Worm (Caenorhabditis elegans) whole organism, young adult: ENCODE results near the gene C09H5.7.

Experiments
- B0035.1 ChIP-seq: sonication (generic microtip); optimal IDR thresholded peaks from 2 replicates; lab custom pipeline; 2016; ENCODE audit warnings: missing genetic modification characterization, mild to moderate bottlenecking, missing compliant biosample characterization, missing genotype, missing genetic modification reagents
- F39B2.1 ChIP-seq: fragments of 200-800 bp; sonication (Bioruptor generic); IDR thresholded peaks from 2 replicates; pipeline ENCODE4 v1.3.6; 2022; ENCODE audit warnings: missing genetic modification reagents, missing genetic modification characterization, missing compliant biosample characterization
- F55B11.4 ChIP-seq: sonication (generic microtip); optimal IDR thresholded peaks from 2 replicates; lab custom pipeline; 2016; ENCODE audit warnings: missing compliant biosample characterization, missing genetic modification characterization, borderline replicate concordance; ENCODE audit not compliant: insufficient read depth
- T07F8.4 ChIP-seq: sonication (generic microtip); optimal IDR thresholded peaks from 2 replicates; lab custom pipeline; 2016; ENCODE audit warnings: mild to moderate bottlenecking, missing genetic modification characterization, moderate library complexity, missing compliant biosample characterization
- T26A5.8 ChIP-seq: sonication (generic microtip); optimal IDR thresholded peaks from 2 replicates; lab custom pipeline; 2016; ENCODE audit warnings: missing genetic modification characterization, missing compliant biosample characterization
- Y53F4B.3 ChIP-seq: fragments of 200-800 bp; sonication (Bioruptor generic); IDR thresholded peaks from 2 replicates; pipeline ENCODE4 v1.3.6; 2022; ENCODE audit warnings: missing genetic modification reagents, missing genetic modification characterization, missing compliant biosample characterization
- akir-1 ChIP-seq: fragments of 200-800 bp; sonication (Bioruptor generic); optimal IDR thresholded peaks from 2 replicates; lab custom pipeline; 2018; ENCODE audit warnings: mild to moderate bottlenecking, missing genetic modification characterization, moderate library complexity, missing compliant biosample characterization
- atf-7 ChIP-seq: sonication (generic microtip); optimal IDR thresholded peaks from 2 replicates; lab custom pipeline; 2017; ENCODE audit warnings: mild to moderate bottlenecking, missing genetic modification characterization, missing compliant biosample characterization
- attf-6 ChIP-seq: fragments of 200-800 bp; sonication (Bioruptor generic); IDR thresholded peaks from 2 replicates; pipeline ENCODE4 v1.3.6; 2022; ENCODE audit warnings: missing genetic modification reagents, missing genetic modification characterization, missing compliant biosample characterization
- cebp-1 ChIP-seq, 2 experiments: fragments of 200-800 bp in 1 of 2; sonication (Bioruptor generic) in 1 of 2; sonication (generic microtip) in 1 of 2; IDR thresholded peaks in 1 of 2; optimal IDR thresholded peaks in 1 of 2; 2 replicates each; pipeline versions ENCODE4 v1.3.6 to Lab custom; 2017 to 2022; ENCODE audit warnings: missing compliant biosample characterization in 2 of 2, missing genetic modification characterization in 2 of 2, mild to moderate bottlenecking in 1 of 2, missing genetic modification reagents in 1 of 2, moderate library complexity in 1 of 2
- cebp-2 ChIP-seq: fragments of 200-800 bp; sonication (Bioruptor generic); IDR thresholded peaks from 2 replicates; pipeline ENCODE4 v1.3.6; 2022; ENCODE audit warnings: missing genetic modification characterization, missing compliant biosample characterization
- ceh-40 ChIP-seq: fragments of 200-800 bp; sonication (Bioruptor generic); IDR thresholded peaks from 2 replicates; pipeline ENCODE4 v1.3.6; 2022; ENCODE audit warnings: missing genetic modification characterization, missing compliant biosample characterization
- ceh-79 ChIP-seq: sonication (generic microtip); optimal IDR thresholded peaks from 2 replicates; lab custom pipeline; 2017; ENCODE audit warnings: mild to moderate bottlenecking, missing genetic modification characterization, missing compliant biosample characterization
- die-1 ChIP-seq: sonication (generic microtip); optimal IDR thresholded peaks from 2 replicates; lab custom pipeline; 2016; ENCODE audit warnings: missing genotype, mild to moderate bottlenecking, missing genetic modification characterization, missing compliant biosample characterization
- dpl-1 ChIP-seq: fragments of 150-350 bp; optimal IDR thresholded peaks from 2 replicates; lab custom pipeline; 2014; ENCODE audit warnings: missing biosample characterization, missing genetic modification reagents, missing genetic modification characterization
- egrh-3 ChIP-seq: fragments of 200-800 bp; sonication (Bioruptor generic); IDR thresholded peaks from 2 replicates; pipeline ENCODE4 v1.3.6; 2022; ENCODE audit warnings: missing genetic modification reagents, missing genetic modification characterization, missing compliant biosample characterization
- ets-4 ChIP-seq: fragments of 200-800 bp; sonication (Bioruptor generic); optimal IDR thresholded peaks from 2 replicates; lab custom pipeline; 2018; ENCODE audit warnings: mild to moderate bottlenecking, missing genetic modification characterization, missing compliant biosample characterization
- fkh-3 ChIP-seq: sonication (generic microtip); optimal IDR thresholded peaks from 2 replicates; lab custom pipeline; 2016; ENCODE audit warnings: mild to moderate bottlenecking, missing genetic modification characterization, missing compliant biosample characterization
- him-1 ChIP-seq: sonication (generic microtip); optimal IDR thresholded peaks from 2 replicates; lab custom pipeline; 2016; ENCODE audit warnings: missing genotype, missing genetic modification reagents, missing genetic modification characterization, missing compliant biosample characterization
- hlh-12 ChIP-seq: sonication (generic microtip); optimal IDR thresholded peaks from 2 replicates; lab custom pipeline; 2016; ENCODE audit warnings: missing genetic modification characterization, missing compliant biosample characterization
- hlh-26 ChIP-seq: fragments of 200-800 bp; sonication (Bioruptor generic); conservative IDR thresholded peaks from 2 replicates; pipeline ENCODE4 v1.3.6; 2022; ENCODE audit warnings: missing genetic modification reagents, missing genetic modification characterization, missing compliant biosample characterization
- let-526 ChIP-seq: fragments of 200-800 bp; sonication (Bioruptor generic); IDR thresholded peaks from 2 replicates; pipeline ENCODE4 v1.3.6; 2022; ENCODE audit warnings: missing genetic modification reagents, missing genetic modification characterization, missing compliant biosample characterization
- lin-35 ChIP-seq, 3 experiments: fragments of 150-350 bp in 2 of 3; sonication (generic microtip) in 1 of 3; optimal IDR thresholded peaks; 2 replicates each; lab custom pipeline; 2014 to 2018; ENCODE audit warnings: missing biosample characterization in 3 of 3, missing genetic modification characterization in 3 of 3, missing genetic modification reagents in 3 of 3
- lin-40 ChIP-seq: sonication (generic microtip); optimal IDR thresholded peaks from 2 replicates; lab custom pipeline; 2016; ENCODE audit warnings: missing genetic modification characterization, mild to moderate bottlenecking, missing compliant biosample characterization, missing genotype, missing genetic modification reagents
- lsl-1 ChIP-seq: fragments of 200-800 bp; sonication (Bioruptor generic); optimal IDR thresholded peaks from 2 replicates; lab custom pipeline; 2018; ENCODE audit warnings: mild to moderate bottlenecking, missing genetic modification characterization, moderate library complexity, missing compliant biosample characterization
- lsy-27 ChIP-seq: sonication (generic microtip); optimal IDR thresholded peaks from 2 replicates; lab custom pipeline; 2017; ENCODE audit warnings: missing genetic modification characterization, mild to moderate bottlenecking, missing compliant biosample characterization, antibody characterized with exemption, missing genotype, borderline replicate concordance; ENCODE audit not compliant: insufficient read depth
- madf-10 ChIP-seq: sonication (generic microtip); optimal IDR thresholded peaks from 2 replicates; lab custom pipeline; 2016; ENCODE audit warnings: mild to moderate bottlenecking, missing genetic modification characterization, missing compliant biosample characterization
- nfya-2 ChIP-seq: fragments of 200-800 bp; sonication (Bioruptor generic); IDR thresholded peaks from 2 replicates; pipeline ENCODE4 v1.3.6; 2022; ENCODE audit warnings: missing genetic modification reagents, missing genetic modification characterization, missing compliant biosample characterization
- nhr-27 ChIP-seq: fragments of 200-800 bp; sonication (Bioruptor generic); optimal IDR thresholded peaks from 2 replicates; lab custom pipeline; 2018; ENCODE audit warnings: mild to moderate bottlenecking, missing genetic modification characterization, moderate library complexity, missing compliant biosample characterization
- rec-8 ChIP-seq, 2 experiments: sonication (generic microtip); optimal IDR thresholded peaks; 2 replicates each; lab custom pipeline; 2016; ENCODE audit warnings: mild to moderate bottlenecking in 2 of 2, missing genetic modification characterization in 2 of 2, missing genetic modification reagents in 2 of 2, missing genotype in 2 of 2, missing biosample characterization in 1 of 2, missing compliant biosample characterization in 1 of 2, moderate library complexity in 1 of 2
- sea-2 ChIP-seq: fragments of 200-800 bp; sonication (Bioruptor generic); IDR thresholded peaks from 2 replicates; pipeline ENCODE4 v1.3.6; 2022; ENCODE audit warnings: missing genetic modification characterization, missing compliant biosample characterization
- snpc-1.1 ChIP-seq: sonication (generic microtip); optimal IDR thresholded peaks from 2 replicates; lab custom pipeline; 2017; ENCODE audit warnings: missing genetic modification characterization, mild to moderate bottlenecking, missing compliant biosample characterization, antibody characterized with exemption, moderate library complexity, missing genotype, missing genetic modification reagents; ENCODE audit not compliant: insufficient read depth
- snpc-4 ChIP-seq, 5 experiments: fragments of 150-350 bp in 1 of 5; sonication (generic microtip) in 4 of 5; optimal IDR thresholded peaks; 2 replicates each; lab custom pipeline; 2014 to 2018; ENCODE audit warnings: missing genetic modification characterization in 5 of 5, missing biosample characterization in 3 of 5, antibody characterized with exemption in 2 of 5, mild to moderate bottlenecking in 2 of 5, missing compliant biosample characterization in 2 of 5, missing genotype in 2 of 5, moderate library complexity in 2 of 5, missing genetic modification reagents in 1 of 5
- somi-1 ChIP-seq: fragments of 200-800 bp; sonication (Bioruptor generic); optimal IDR thresholded peaks from 2 replicates; lab custom pipeline; 2018; ENCODE audit warnings: mild to moderate bottlenecking, missing genetic modification characterization, missing compliant biosample characterization
- tbp1 ChIP-seq: fragments of 200-800 bp; sonication (Bioruptor generic); optimal IDR thresholded peaks from 2 replicates; lab custom pipeline; 2018; ENCODE audit warnings: mild to moderate bottlenecking, missing genetic modification characterization, missing compliant biosample characterization
- unc-130 ChIP-seq: sonication (generic microtip); optimal IDR thresholded peaks from 2 replicates; lab custom pipeline; 2016; ENCODE audit warnings: missing genetic modification reagents, missing genetic modification characterization, missing compliant biosample characterization
- unc-62 ChIP-seq: fragments of 150-350 bp; optimal IDR thresholded peaks from 2 replicates; lab custom pipeline; 2014; ENCODE audit warnings: missing biosample characterization, missing genetic modification reagents, missing genetic modification characterization
- ztf-25 ChIP-seq: fragments of 200-800 bp; sonication (Bioruptor generic); IDR thresholded peaks from 2 replicates; pipeline ENCODE4 v1.3.6; 2022; ENCODE audit warnings: missing genetic modification reagents, missing genetic modification characterization, missing compliant biosample characterization

C09H5.7 gene

DNA sequence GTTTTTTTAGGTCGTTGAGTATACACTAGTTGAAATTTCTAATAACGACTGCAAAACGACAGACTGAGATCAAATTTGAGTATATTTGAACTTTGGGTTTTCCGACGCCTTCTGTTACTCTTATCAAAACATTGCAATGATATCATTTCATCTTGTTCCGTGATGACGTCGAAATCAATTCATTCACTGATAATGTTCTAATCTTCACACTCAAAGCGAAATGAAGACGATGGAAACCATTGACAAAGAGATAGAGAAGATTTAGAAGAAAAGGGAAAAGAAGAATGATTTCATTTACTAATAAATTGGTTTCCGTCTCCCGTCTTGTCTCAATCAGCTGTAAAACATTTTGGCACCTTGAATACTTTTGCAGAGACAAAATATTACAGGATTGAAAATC is 11.9 kb downstream of the C09H5.7 start:
- TF ChIP-seq lin-40 (tag; lab: Kevin White, UChicago) (no peak), somi-1 (GFP tag; lab: Kevin White, UChicago) (peak; percentile 15), tbp1 (no peak), attf-6 (GFP tag; lab: Robert Waterston, UW) (no peak), F39B2.1 (GFP tag; lab: Robert Waterston, UW) (no peak)
- TF ChIP-seq, all 124 proteins: peak for 1

- TF ChIP-seq him-1 (tag; lab: Kevin White, UChicago) (no peak), akir-1 (GFP tag; lab: Kevin White, UChicago) (no peak), B0035.1 (tag; lab: Kevin White, UChicago) (no peak), unc-130 (GFP tag; lab: Kevin White, UChicago) (no peak), ztf-25 (no peak), hlh-12 (tag; lab: Kevin White, UChicago) (no peak), nhr-27 (tag; lab: Kevin White, UChicago) (no peak), cebp-2 (no peak), tbp1 (no peak), atf-7 (tag; lab: Kevin White, UChicago) (no peak), egrh-3 (GFP tag; lab: Robert Waterston, UW) (no peak), lsl-1 (GFP tag; lab: Kevin White, UChicago) (no peak), T26A5.8 (tag; lab: Kevin White, UChicago) (no peak)
These were observed 13.0 kb downstream of the C09H5.7 start, which contains the start of gene str-144 for ce11 chrV:8072047-8072446. TSS of gene str-144 (minus strand) at chrV:8072147.

- TF ChIP-seq ets-4 (GFP tag; lab: Kevin White, UChicago) (no peak), ceh-40 (no peak), madf-10 (tag; lab: Kevin White, UChicago) (no peak), sea-2 (GFP tag; lab: Robert Waterston, UW) (no peak), die-1 (tag; lab: Kevin White, UChicago) (no peak), T07F8.4 (tag; lab: Kevin White, UChicago) (no peak), dpl-1 (GFP tag; lab: Kevin White, UChicago) (no peak), hlh-26 (GFP tag; lab: Robert Waterston, UW) (no peak), lsl-1 (GFP tag; lab: Kevin White, UChicago) (no peak), nfya-2 (no peak), lin-35 (GFP tag; optimal IDR thresholded peaks at IDR 0.05; lab: Kevin White, UChicago) (no peak), ceh-79 (no peak), F39B2.1 (GFP tag; lab: Robert Waterston, UW) (no peak)
These were observed 15.4 kb downstream of the C09H5.7 start, which contains the start of gene str-143 for ce11 chrV:8069637-8070036. TSS of gene str-143 (minus strand) at chrV:8069737.

DNA sequence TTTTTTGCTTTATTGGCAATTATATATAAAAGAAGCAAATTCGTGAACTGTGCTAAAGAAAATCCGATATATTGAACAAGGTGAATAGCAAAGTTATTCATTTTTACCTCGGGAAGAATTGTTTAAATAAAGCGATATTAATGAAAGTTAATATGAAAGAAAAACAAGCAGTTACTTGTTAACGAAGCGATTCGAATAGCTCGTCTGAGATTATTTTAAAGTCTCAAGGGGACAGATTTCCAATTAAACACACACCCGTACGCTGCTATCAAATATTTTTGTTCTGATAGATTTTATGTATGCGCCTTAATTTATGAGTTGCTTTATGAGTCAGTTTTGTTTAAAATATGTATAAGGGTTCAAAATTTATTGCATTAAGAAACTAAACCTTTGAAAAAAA is 17.2 kb downstream of the C09H5.7 start, which contains the start of gene str-140:
Gene str-140, minus strand, starts transcription at position 101 of the 400 bp plus-strand sequence.
- TF ChIP-seq cebp-2, result no peak
- no peak for TF ChIP-seq F55B11.4 (tag; lab: Kevin White, UChicago)
- TF ChIP-seq cebp-1 (GFP tag; IDR thresholded peaks at IDR 0.05; lab: Robert Waterston, UW), result no peak
- TF ChIP-seq cebp-1 (tag; optimal IDR thresholded peaks at IDR 0.05; lab: Kevin White, UChicago), result no peak
- TF ChIP-seq let-526 (GFP tag; lab: Robert Waterston, UW), result no peak
- no peak for TF ChIP-seq hlh-26 (GFP tag; lab: Robert Waterston, UW)
- no peak for TF ChIP-seq Y53F4B.3 (GFP tag; lab: Robert Waterston, UW)
- no peak for TF ChIP-seq snpc-1.1
- no peak for TF ChIP-seq unc-62 (GFP tag; lab: Kevin White, UChicago)
- TF ChIP-seq fkh-3, result no peak
- TF ChIP-seq snpc-4 (GFP tag; optimal IDR thresholded peaks at IDR 0.05; lab: Kevin White, UChicago), result no peak
- TF ChIP-seq snpc-4 (tag; optimal IDR thresholded peaks at IDR 0.05; lab: Kevin White, UChicago), result no peak
- no peak for TF ChIP-seq rec-8 (tag; optimal IDR thresholded peaks at IDR 0.05; lab: Kevin White, UChicago)
- TF ChIP-seq lsy-27 (tag; lab: Kevin White, UChicago), result no peak
